Worm (Caenorhabditis elegans): Measurements from ENCODE around the gene Y47D7A.7.
A peak's percentile ranks its signal among the peaks of the same experiment; 100 is the strongest.

Y47D7A.7 gene

DNA sequence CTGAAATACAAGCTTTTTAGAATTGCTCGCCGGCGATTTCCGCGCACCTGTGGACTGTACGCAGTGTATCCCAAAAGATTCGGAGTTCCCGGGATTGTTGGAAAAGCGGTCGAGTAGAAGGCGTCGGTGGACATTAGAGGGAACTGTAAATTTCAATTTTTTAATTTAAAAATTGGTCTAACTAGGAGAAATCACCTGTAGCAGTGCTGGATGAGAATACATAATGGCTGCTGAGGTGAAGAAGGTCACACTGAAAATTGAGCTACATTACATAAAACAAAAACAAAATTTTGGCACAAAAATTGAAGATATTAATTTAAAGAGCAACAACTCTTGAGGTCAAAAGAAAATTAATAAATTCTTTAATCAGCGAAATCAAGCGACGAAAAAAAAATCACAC lies 45.0 kb downstream of the Y47D7A.7 start, which contains the start of gene neg-1:
Gene neg-1, minus strand, starts transcription at position 250 of the 400 bp plus-strand sequence.
- no peak for TF ChIP-seq mxl-3 (GFP tag; optimal IDR thresholded peaks at IDR 0.05)
- no peak for TF ChIP-seq daf-16 (GFP tag; optimal IDR thresholded peaks at IDR 0.05)
- no peak for TF ChIP-seq daf-16 (tag; optimal IDR thresholded peaks at IDR 0.05)
- peak in 1 of 2 experiments; percentile 44 for TF ChIP-seq unc-62 (GFP tag; optimal IDR thresholded peaks at IDR 0.05 in 1 of 2)
- no peak for TF ChIP-seq unc-62 (tag; optimal IDR thresholded peaks at IDR 0.05)
- no peak for TF ChIP-seq saeg-2 (GFP tag; IDR thresholded peaks at IDR 0.05)

DNA sequence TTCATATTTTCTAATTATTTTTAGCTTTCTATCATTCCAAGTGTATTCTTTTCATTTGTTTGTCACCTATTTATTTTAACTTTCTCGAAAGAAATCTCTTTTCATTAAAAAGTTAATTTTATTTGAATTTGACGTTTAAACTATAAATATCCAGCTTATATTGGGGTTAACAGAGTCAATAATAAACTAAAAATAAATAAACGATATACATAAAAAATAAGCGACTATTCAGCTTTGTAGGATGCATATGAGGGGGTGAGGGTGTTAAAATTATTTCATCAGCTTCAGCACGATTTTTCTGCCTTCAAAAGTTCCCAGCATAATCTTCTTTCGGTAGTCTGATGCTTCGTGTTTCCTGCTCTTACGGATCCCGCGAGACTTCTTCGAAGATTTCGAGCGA lies 46.0 kb downstream of the Y47D7A.7 start:
- TF ChIP-seq nhr-6 (tag; optimal IDR thresholded peaks at IDR 0.05) (no peak), mdt-29 (GFP tag; IDR thresholded peaks at IDR 0.05) (no peak), lin-38 (GFP tag; IDR thresholded peaks at IDR 0.05) (peak; percentile 42), madf-5 (GFP tag; IDR thresholded peaks at IDR 0.05) (no peak), Y105C5A.15 (GFP tag; IDR thresholded peaks at IDR 0.05) (no peak)

DNA sequence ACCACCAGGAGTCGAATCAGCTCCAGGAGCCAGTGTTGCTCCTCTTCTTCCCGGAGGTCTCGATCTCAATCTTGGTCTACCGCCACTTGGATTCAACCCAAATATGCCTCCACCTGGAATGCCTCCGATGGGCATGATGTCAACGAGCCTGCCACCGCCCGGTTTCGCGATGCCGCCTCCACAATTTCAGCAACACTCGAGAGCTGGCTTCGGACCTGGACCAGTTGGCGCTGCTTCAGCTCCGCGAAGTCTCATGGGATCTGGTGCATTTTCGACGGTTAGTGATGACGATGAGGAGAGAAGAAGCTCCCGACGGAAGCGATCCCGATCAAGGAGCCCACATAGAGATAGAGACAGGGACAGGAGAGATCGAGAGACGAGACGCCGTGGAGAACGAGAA lies 46.7 kb downstream of the Y47D7A.7 start:
- peak; percentile 88 for TF ChIP-seq set-16 (GFP tag; IDR thresholded peaks at IDR 0.05)
- TF ChIP-seq madf-5 (GFP tag; IDR thresholded peaks at IDR 0.05) = no peak

DNA sequence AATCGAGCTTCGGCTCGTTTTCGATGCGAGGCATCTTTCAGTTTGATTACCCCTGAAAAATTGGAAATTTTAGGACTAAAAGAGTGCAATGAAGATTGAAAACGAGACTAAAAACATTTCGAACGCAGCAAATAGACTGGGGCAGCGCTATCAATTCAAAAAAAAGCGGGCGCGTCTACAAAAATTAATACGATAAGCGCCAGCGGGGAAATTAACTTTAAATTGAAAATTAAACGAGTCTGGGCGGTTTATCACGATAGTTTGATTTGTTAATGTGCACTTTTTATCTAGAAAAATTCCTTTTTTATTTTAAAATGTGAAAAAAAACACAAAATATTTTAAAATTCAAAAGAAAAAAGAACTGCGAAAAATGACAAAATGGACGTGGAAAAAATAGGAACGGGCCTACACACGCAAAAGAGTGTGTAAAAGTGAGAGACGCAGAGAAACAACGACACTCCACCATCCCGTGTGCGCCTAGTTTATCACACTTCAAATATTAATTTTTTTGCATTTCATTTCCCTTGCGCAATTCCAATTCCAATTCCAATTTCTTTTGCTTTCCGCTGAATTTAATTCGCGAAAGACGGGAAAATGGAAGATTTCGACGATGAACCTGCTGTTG lies 48.2 kb downstream of the Y47D7A.7 start, which contains the start of the genes gmpr-1 and fipp-1:
Gene gmpr-1, minus strand, starts transcription at position 75 of the 625 bp plus-strand sequence.
Gene fipp-1, plus strand, starts transcription at position 499 of the 625 bp plus-strand sequence.
- TF ChIP-seq lin-13 (GFP tag; optimal IDR thresholded peaks at IDR 0.05) (no peak), unc-39 (tag; optimal IDR thresholded peaks at IDR 0.05) (no peak), nhr-48 (tag; optimal IDR thresholded peaks at IDR 0.05) (no peak), jun-1 (tag; optimal IDR thresholded peaks at IDR 0.05) (no peak), spr-1 (tag; optimal IDR thresholded peaks at IDR 0.05) (no peak), nhr-6 (tag; optimal IDR thresholded peaks at IDR 0.05) (no peak), ceh-32 (tag; optimal IDR thresholded peaks at IDR 0.05; ENCODE audit: poor library complexity) (no peak), F37D6.2 (tag; optimal IDR thresholded peaks at IDR 0.05) (no peak), dmd-8 (GFP tag; IDR thresholded peaks at IDR 0.05) (no peak), dve-1 (tag; optimal IDR thresholded peaks at IDR 0.05; ENCODE audit: insufficient read depth) (peak; percentile 51), lin-15B (tag; optimal IDR thresholded peaks at IDR 0.05) (no peak), egl-27 (tag; optimal IDR thresholded peaks at IDR 0.05) (no peak), lir-3 (tag; optimal IDR thresholded peaks at IDR 0.05) (no peak), ZK337.2 (GFP tag; IDR thresholded peaks at IDR 0.05) (no peak), set-16 (GFP tag; IDR thresholded peaks at IDR 0.05) (no peak), lin-38 (GFP tag; IDR thresholded peaks at IDR 0.05) (peak; percentile 31; the same call in 1 of the 2 replicates), F26F4.8 (GFP tag; conservative IDR thresholded peaks at IDR 0.05) (no peak), daf-12 (tag; optimal IDR thresholded peaks at IDR 0.05) (no peak), pqm-1 (tag; optimal IDR thresholded peaks at IDR 0.05) (peak; percentile 67), sdz-12 (GFP tag; optimal IDR thresholded peaks at IDR 0.05) (no peak), unc-130 (GFP tag; optimal IDR thresholded peaks at IDR 0.05) (no peak), nhr-111 (GFP tag; optimal IDR thresholded peaks at IDR 0.05) (no peak), nhr-102 (tag; optimal IDR thresholded peaks at IDR 0.05) (no peak), zfp-3 (GFP tag; conservative IDR thresholded peaks at IDR 0.05) (no peak), T26A8.4 (GFP tag; IDR thresholded peaks at IDR 0.05) (no peak), arid-1 (GFP tag; conservative IDR thresholded peaks at IDR 0.05) (no peak), ctbp-1 (GFP tag; IDR thresholded peaks at IDR 0.05) (no peak), lin-39 (tag; optimal IDR thresholded peaks at IDR 0.05) (no peak), ztf-7 (tag; optimal IDR thresholded peaks at IDR 0.05) (no peak), T20F7.1 (GFP tag; optimal IDR thresholded peaks at IDR 0.05) (peak; percentile 99), lin-1 (GFP tag; IDR thresholded peaks at IDR 0.05) (no peak), aha-1 (tag) (no peak), pha-4 (GFP tag; IDR thresholded peaks at IDR 0.05) (0 out of 2 replicates have a peak, but pooled peaks have one; percentile 26), pha-4 (tag; optimal IDR thresholded peaks at IDR 0.05) (no peak), attf-4 (tag; optimal IDR thresholded peaks at IDR 0.05) (no peak), zag-1 (tag; optimal IDR thresholded peaks at IDR 0.05) (no peak), snpc-4 (tag; optimal IDR thresholded peaks at IDR 0.05) (no peak), saeg-2 (GFP tag; IDR thresholded peaks at IDR 0.05) (no peak)
